Worm (Caenorhabditis elegans) whole organism, mixed stage, embryonic: Measurements from ENCODE around the gene ceh-75.

Source experiments
- elt-1 ChIP-seq: sonication (generic microtip); optimal IDR thresholded peaks from 2 replicates; lab custom pipeline; 2017; ENCODE audit warnings: missing genetic modification characterization, mild to moderate bottlenecking, missing compliant biosample characterization, antibody characterized with exemption, moderate library complexity, borderline replicate concordance; ENCODE audit not compliant: insufficient read depth
- elt-3 ChIP-seq: fragments of 150-350 bp; optimal IDR thresholded peaks from 2 replicates; lab custom pipeline; 2014; ENCODE audit warnings: missing biosample characterization, missing genetic modification characterization
- nhr-12 ChIP-seq: fragments of 150-350 bp; optimal IDR thresholded peaks from 2 replicates; lab custom pipeline; 2014; ENCODE audit warnings: missing biosample characterization, missing genetic modification characterization
- nhr-237 ChIP-seq: fragments of 150-350 bp; optimal IDR thresholded peaks from 2 replicates; lab custom pipeline; 2014; ENCODE audit warnings: missing biosample characterization, missing genetic modification characterization
- nhr-28 ChIP-seq: fragments of 150-350 bp; optimal IDR thresholded peaks from 2 replicates; lab custom pipeline; 2014; ENCODE audit warnings: missing biosample characterization, missing genetic modification characterization
- nhr-76 ChIP-seq: sonication (generic microtip); optimal IDR thresholded peaks from 2 replicates; lab custom pipeline; 2017; ENCODE audit warnings: missing biosample characterization, missing genetic modification characterization
- pha-4 ChIP-seq: fragments of 150-350 bp; optimal IDR thresholded peaks from 2 replicates; lab custom pipeline; 2018; ENCODE audit warnings: missing biosample characterization, missing genetic modification reagents, missing genetic modification characterization
- snpc-4 ChIP-seq: fragments of 150-350 bp; optimal IDR thresholded peaks from 2 replicates; lab custom pipeline; 2014; ENCODE audit warnings: missing biosample characterization, missing genetic modification characterization
- ztf-11 ChIP-seq: fragments of 150-350 bp; optimal IDR thresholded peaks from 2 replicates; lab custom pipeline; 2014; ENCODE audit warnings: missing biosample characterization, missing genetic modification characterization

DNA sequence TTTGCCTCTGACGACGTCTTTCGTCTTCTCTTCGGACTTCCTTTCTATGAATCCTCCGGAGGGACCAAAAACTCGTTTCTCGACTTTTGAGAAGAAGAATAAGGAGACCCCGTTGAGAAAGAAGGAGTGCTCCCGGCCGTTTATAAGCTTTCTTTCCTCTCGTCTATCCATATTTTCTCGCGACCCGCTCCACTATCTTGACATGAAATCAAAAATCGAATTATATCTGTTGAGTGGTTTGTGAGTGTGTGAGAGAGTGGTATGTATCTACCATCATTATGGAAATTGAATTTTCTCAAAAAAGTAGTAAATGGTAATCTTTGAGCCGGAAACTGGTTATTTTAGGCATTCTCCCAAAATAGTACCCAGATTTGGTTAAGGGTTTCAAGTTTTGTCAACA, 10.0 kb upstream of the ceh-75 start:
- TF ChIP-seq nhr-28 (tag; lab: Kevin White, UChicago) (no peak), pha-4 (tag; lab: Kevin White, UChicago) (no peak), snpc-4 (tag; lab: Kevin White, UChicago) (no peak), nhr-76 (no peak), nhr-12 (tag; lab: Kevin White, UChicago) (no peak), elt-1 (tag; lab: Kevin White, UChicago) (no peak), elt-3 (tag; lab: Kevin White, UChicago) (no peak), ztf-11 (tag; lab: Kevin White, UChicago) (no peak), nhr-237 (no peak)
